Worm (Caenorhabditis elegans) whole organism, L3 larva: ENCODE measurements around the gene wrk-1.

Experiments used
- R02D3.7 ChIP-seq: fragments of 150-350 bp; optimal IDR thresholded peaks from 2 replicates; lab custom pipeline; 2014; ENCODE audit warnings: missing biosample characterization, missing genetic modification characterization
- ceh-9 ChIP-seq: sonication (generic microtip); optimal IDR thresholded peaks from 2 replicates; lab custom pipeline; 2018; ENCODE audit warnings: missing biosample characterization, missing genetic modification characterization
- elt-2 ChIP-seq: sonication (generic microtip); optimal IDR thresholded peaks from 2 replicates; lab custom pipeline; 2016; ENCODE audit warnings: missing genetic modification reagents, mild to moderate bottlenecking, missing genetic modification characterization, missing compliant biosample characterization
- elt-3 ChIP-seq, 3 experiments: fragments of 150-350 bp in 1 of 3; sonication (generic microtip) in 2 of 3; optimal IDR thresholded peaks; 2 replicates in 2 of 3; 4 replicates in 1 of 3; lab custom pipeline; 2014 to 2017; ENCODE audit warnings: missing biosample characterization in 3 of 3, missing genetic modification characterization in 3 of 3
- fkh-10 ChIP-seq: sonication (generic microtip); optimal IDR thresholded peaks from 2 replicates; lab custom pipeline; 2017; ENCODE audit warnings: missing biosample characterization, missing genetic modification reagents, missing genetic modification characterization
- lin-39 ChIP-seq: fragments of 150-350 bp; optimal IDR thresholded peaks from 2 replicates; lab custom pipeline; 2018; ENCODE audit warnings: missing biosample characterization, missing genetic modification reagents, missing genetic modification characterization
- mdl-1 ChIP-seq: fragments of 150-350 bp; optimal IDR thresholded peaks from 2 replicates; lab custom pipeline; 2014; ENCODE audit warnings: missing biosample characterization, missing genetic modification characterization
- mml-1 ChIP-seq: fragments of 150-350 bp; sonication (generic microtip); optimal IDR thresholded peaks from 3 replicates; lab custom pipeline; 2014; ENCODE audit warnings: missing biosample characterization, missing genetic modification characterization
- nhr-11 ChIP-seq: fragments of 150-350 bp; optimal IDR thresholded peaks from 2 replicates; lab custom pipeline; 2014; ENCODE audit warnings: missing biosample characterization, missing genetic modification characterization
- nhr-23 ChIP-seq: fragments of 150-350 bp; optimal IDR thresholded peaks from 2 replicates; lab custom pipeline; 2014; ENCODE audit warnings: missing biosample characterization, missing genetic modification reagents, missing genetic modification characterization
- nhr-237 ChIP-seq: fragments of 150-350 bp; optimal IDR thresholded peaks from 2 replicates; lab custom pipeline; 2014; ENCODE audit warnings: missing biosample characterization, missing genetic modification characterization
- nhr-25 ChIP-seq: sonication (generic microtip); optimal IDR thresholded peaks from 2 replicates; lab custom pipeline; 2017; ENCODE audit warnings: missing biosample characterization, missing genetic modification characterization
- nhr-28 ChIP-seq: fragments of 150-350 bp; optimal IDR thresholded peaks from 2 replicates; lab custom pipeline; 2014; ENCODE audit warnings: missing biosample characterization, missing genetic modification characterization
- nhr-77 ChIP-seq: fragments of 150-350 bp; optimal IDR thresholded peaks from 2 replicates; lab custom pipeline; 2014; ENCODE audit warnings: missing biosample characterization, missing genetic modification characterization
- sea-2 ChIP-seq: fragments of 150-350 bp; sonication (generic microtip); optimal IDR thresholded peaks from 4 replicates; lab custom pipeline; 2014; ENCODE audit warnings: missing biosample characterization, missing genetic modification reagents, missing genetic modification characterization
- skn-1 ChIP-seq: fragments of 150-350 bp; optimal IDR thresholded peaks from 2 replicates; lab custom pipeline; 2014; ENCODE audit warnings: missing biosample characterization, missing genetic modification characterization
- unc-39 ChIP-seq: sonication (generic microtip); optimal IDR thresholded peaks from 4 replicates; lab custom pipeline; 2017; ENCODE audit warnings: missing biosample characterization, missing genetic modification characterization
- unc-62 ChIP-seq: fragments of 150-350 bp; sonication (generic microtip); optimal IDR thresholded peaks from 4 replicates; lab custom pipeline; 2014; ENCODE audit warnings: missing biosample characterization, missing genetic modification reagents, missing genetic modification characterization
- zag-1 ChIP-seq: fragments of 150-350 bp; optimal IDR thresholded peaks from 2 replicates; lab custom pipeline; 2014; ENCODE audit warnings: missing biosample characterization, missing genetic modification characterization

Gene wrk-1

DNA sequence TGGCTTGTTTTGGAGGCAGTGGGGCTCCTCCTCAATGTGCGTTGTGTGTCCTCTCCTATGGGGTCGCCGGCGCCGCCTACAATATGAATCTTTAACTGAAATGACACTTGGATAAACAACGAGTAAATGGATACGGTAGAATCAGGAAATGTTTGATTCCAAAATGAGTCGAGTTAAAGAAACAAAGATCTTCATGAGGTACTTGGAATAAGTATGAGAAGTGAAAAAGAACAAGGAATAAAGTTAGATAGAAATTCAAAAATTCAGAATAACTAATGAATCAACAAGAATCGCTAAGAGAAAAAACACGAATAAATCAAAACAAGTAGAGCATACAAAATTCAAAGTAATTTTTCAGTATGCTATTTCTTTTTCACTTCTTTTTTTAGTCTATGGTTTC lies 41.4 kb downstream of the wrk-1 start, which contains the start of gene npr-28:
Gene npr-28 (minus strand): TSS at position 101 of the 400 bp plus-strand sequence.
- TF ChIP-seq unc-39 (tag; lab: Kevin White, UChicago) (no peak), lin-39 (tag; lab: Kevin White, UChicago) (no peak), nhr-11 (tag; lab: Kevin White, UChicago) (no peak), ceh-9 (tag; lab: Kevin White, UChicago) (no peak), sea-2 (no peak), mml-1 (no peak)
- TF ChIP-seq, all 47 proteins: peak for 0

DNA sequence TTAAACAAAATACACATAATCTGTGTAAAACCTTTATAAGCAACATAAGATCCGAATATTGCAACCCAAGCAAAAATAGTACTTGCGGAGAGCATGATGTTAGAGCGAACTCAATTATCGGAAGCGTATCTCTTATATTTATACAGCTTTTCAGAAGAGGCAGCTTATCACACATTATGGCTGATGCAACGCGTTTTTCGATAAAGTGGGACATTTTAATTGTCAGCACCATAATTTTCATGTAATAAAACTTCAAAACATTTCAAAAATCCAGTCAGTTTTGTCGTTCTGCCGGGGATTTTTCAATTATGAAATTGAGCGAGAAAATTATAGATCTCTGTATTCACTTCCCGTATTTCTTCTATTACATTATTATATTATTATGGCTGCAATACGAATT lies 46.1 kb downstream of the wrk-1 start, which contains the start of gene drd-5:
Gene drd-5 (minus strand): TSS at position 101 of the 400 bp plus-strand sequence.
- TF ChIP-seq nhr-23 (tag; lab: Kevin White, UChicago) (no peak), elt-2 (tag; lab: Kevin White, UChicago) (peak; percentile 59)

DNA sequence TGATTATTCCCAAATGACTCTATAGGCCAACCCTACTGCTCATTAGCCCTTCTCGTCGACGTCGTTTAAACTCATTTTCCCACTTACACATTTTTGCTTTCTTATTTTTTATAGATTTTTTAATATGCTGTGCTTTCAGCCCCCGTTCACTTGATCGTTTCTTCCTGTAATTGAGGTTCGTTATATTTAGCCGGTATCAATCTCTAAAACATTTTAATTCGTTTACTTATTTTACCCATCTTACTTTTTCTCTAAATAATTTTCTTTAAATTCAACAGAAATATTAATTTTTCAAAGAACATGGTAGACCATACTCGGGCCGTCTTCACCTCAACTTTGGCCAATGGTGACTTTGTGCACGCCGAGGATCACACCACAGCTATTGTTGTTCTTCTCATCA lies 50.7 kb downstream of the wrk-1 start, which contains the start of gene F55E10.1:
Gene F55E10.1 (plus strand): TSS at position 301 of the 400 bp plus-strand sequence.
- no peak for TF ChIP-seq unc-39 (tag; lab: Kevin White, UChicago)

DNA sequence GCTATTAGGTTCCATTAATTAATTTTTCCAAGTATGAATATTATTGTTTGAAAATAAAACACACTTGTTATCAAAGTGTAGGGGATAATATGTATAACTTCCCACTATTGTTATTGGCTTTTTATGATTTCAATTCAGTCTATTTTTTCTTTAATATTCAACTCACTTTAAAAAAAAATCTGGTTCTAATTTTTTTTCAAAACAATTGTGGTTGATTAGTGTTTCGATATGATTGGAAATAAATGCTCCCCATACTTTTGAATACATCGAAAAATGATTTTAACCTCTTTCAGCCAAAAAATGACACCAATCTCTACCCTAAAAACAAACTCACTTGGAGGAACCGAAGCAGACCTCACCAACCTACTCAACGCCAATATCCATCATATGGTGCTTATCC lies 52.0 kb downstream of the wrk-1 start, which contains the start of gene F55E10.2:
Gene F55E10.2 (plus strand): TSS at position 301 of the 400 bp plus-strand sequence.
- TF ChIP-seq mdl-1 (no peak), R02D3.7 (no peak), nhr-77 (tag; lab: Kevin White, UChicago) (no peak), zag-1 (tag; lab: Kevin White, UChicago) (no peak), nhr-237 (tag; lab: Kevin White, UChicago) (no peak), unc-62 (GFP tag; lab: Kevin White, UChicago) (no peak), mml-1 (no peak), skn-1 (tag; lab: Kevin White, UChicago) (no peak), nhr-28 (tag; lab: Kevin White, UChicago) (no peak), fkh-10 (no peak), elt-3 (tag; optimal IDR thresholded peaks at IDR 0.05; lab: Kevin White, UChicago) (no peak), nhr-25 (tag; lab: Kevin White, UChicago) (no peak)
